Fruit fly (Drosophila melanogaster): ENCODE measurements around the gene CG14073.

The CG14073 gene

dm6 chr3L:18819887-18820637 lies 413 bp downstream of the CG14073 start (continued):
- TF ChIP-seq gcm (GFP tag; optimal IDR thresholded peaks at IDR 0.05) (no peak), CG9437 (GFP tag; optimal IDR thresholded peaks at IDR 0.05) (no peak), scrt (GFP tag; optimal IDR thresholded peaks at IDR 0.05) (peak; percentile 3), CG34422 (GFP tag; IDR thresholded peaks at IDR 0.05) (peak; percentile 37; the same call in 1 of the 3 replicates), Aef1 (GFP tag; IDR thresholded peaks at IDR 0.05) (peak; percentile 41; the same call in 2 of the 3 replicates), chinmo (GFP tag; IDR thresholded peaks at IDR 0.05; ENCODE audit: partially characterized antibody) (peak; percentile 73; the same call in 1 of the 4 replicates), Lhr (GFP tag; optimal IDR thresholded peaks at IDR 0.05) (no peak), mam (GFP tag; optimal IDR thresholded peaks at IDR 0.05) (no peak), fru (optimal IDR thresholded peaks at IDR 0.05) (no peak), CG12155 (GFP tag; optimal IDR thresholded peaks at IDR 0.05) (no peak), mld (GFP tag; IDR thresholded peaks at IDR 0.05; ENCODE audit: partially characterized antibody) (no peak), prd (optimal IDR thresholded peaks at IDR 0.05) (no peak), prd (GFP tag; IDR thresholded peaks at IDR 0.05) (no peak), amos (GFP tag; IDR thresholded peaks at IDR 0.05; ENCODE audit: partially characterized antibody) (no peak), Dek (tag; optimal IDR thresholded peaks at IDR 0.05) (no peak), odd (GFP tag; optimal IDR thresholded peaks at IDR 0.05) (no peak), CG10543 (GFP tag; optimal IDR thresholded peaks at IDR 0.05) (peak; percentile 6), CG17385 (GFP tag; optimal IDR thresholded peaks at IDR 0.05) (peak; percentile 38), Jarid2 (GFP tag; optimal IDR thresholded peaks at IDR 0.05) (peak; percentile 57), Oaz (GFP tag; IDR thresholded peaks at IDR 0.05) (no peak), Vsx1 (GFP tag; optimal IDR thresholded peaks at IDR 0.05) (peak; percentile 23), Dref (GFP tag; IDR thresholded peaks at IDR 0.05) (no peak), CG4424 (GFP tag; optimal IDR thresholded peaks at IDR 0.05) (no peak), CG2678 (tag; optimal IDR thresholded peaks at IDR 0.05) (peak; percentile 16), CG17361 (GFP tag; IDR thresholded peaks at IDR 0.05) (no peak), seq (GFP tag; IDR thresholded peaks at IDR 0.05) (no peak), BtbVII (GFP tag; optimal IDR thresholded peaks at IDR 0.05) (no peak), CG6175 (GFP tag; IDR thresholded peaks at IDR 0.05) (no peak), exex (tag; optimal IDR thresholded peaks at IDR 0.05) (peak; percentile 8), trh (GFP tag; optimal IDR thresholded peaks at IDR 0.05) (no peak), crc (GFP tag; optimal IDR thresholded peaks at IDR 0.05) (no peak), so (GFP tag; IDR thresholded peaks at IDR 0.05) (0 out of 3 replicates have a peak, but pooled peaks have one; percentile 16), fu2 (GFP tag; optimal IDR thresholded peaks at IDR 0.05) (no peak), Sox100B (GFP tag; optimal IDR thresholded peaks at IDR 0.05) (no peak), Optix (GFP tag; IDR thresholded peaks at IDR 0.05) (no peak), CG6765 (GFP tag; optimal IDR thresholded peaks at IDR 0.05) (no peak), sim (GFP tag; IDR thresholded peaks at IDR 0.05) (no peak), CG5953 (GFP tag; IDR thresholded peaks at IDR 0.05) (no peak), MTF-1 (GFP tag; optimal IDR thresholded peaks at IDR 0.05; ENCODE audit: borderline replicate concordance) (no peak), CG15601 (tag; optimal IDR thresholded peaks at IDR 0.05) (no peak), ara (GFP tag; IDR thresholded peaks at IDR 0.05) (no peak), disco-r (GFP tag; optimal IDR thresholded peaks at IDR 0.05) (no peak), slou (GFP tag; optimal IDR thresholded peaks at IDR 0.05) (no peak), CG10431 (GFP tag; optimal IDR thresholded peaks at IDR 0.05) (no peak), CG7271 (tag; optimal IDR thresholded peaks at IDR 0.05) (no peak), Bteb2 (GFP tag; optimal IDR thresholded peaks at IDR 0.05) (no peak), Hr3 (GFP tag; optimal IDR thresholded peaks at IDR 0.05) (peak; percentile 21), YL-1 (GFP tag; optimal IDR thresholded peaks at IDR 0.05) (peak; percentile 42), lilli (GFP tag; optimal IDR thresholded peaks at IDR 0.05) (no peak), nom (GFP tag; optimal IDR thresholded peaks at IDR 0.05) (peak; percentile 90)

All from whole organism, embryonic.